Fruit fly (Drosophila melanogaster) whole organism, embryonic: ENCODE results near the gene CG4020.

Experiments
- Awh ChIP-seq: fragments of 200-800 bp; sonication (Bioruptor generic); IDR thresholded peaks from 2 replicates; pipeline ENCODE4, ENCODE4 v1.3.6; 2022; ENCODE audit warnings: missing biosample characterization, missing genetic modification characterization
- CG10321 ChIP-seq: fragments of 200-800 bp; sonication (Bioruptor generic); IDR thresholded peaks from 2 replicates; pipeline ENCODE4 v1.3.6; 2022; ENCODE audit warnings: missing biosample characterization, missing genetic modification characterization
- CG32772 ChIP-seq: fragments of 200-800 bp; sonication (Bioruptor generic); IDR thresholded peaks from 2 replicates; pipeline ENCODE4 v1.3.6; 2022; ENCODE audit warnings: missing biosample characterization, missing genetic modification characterization
- Ets97D ChIP-seq: fragments of 200-800 bp; sonication (Bioruptor generic); optimal IDR thresholded peaks from 3 replicates; lab custom pipeline; 2016; ENCODE audit warnings: missing biosample characterization, missing genetic modification characterization
- Scr ChIP-seq: fragments of 200-800 bp; sonication (Bioruptor generic); IDR thresholded peaks from 2 replicates; pipeline ENCODE4 v1.3.6; 2022; ENCODE audit warnings: missing biosample characterization, missing genetic modification characterization; ENCODE audit not compliant: partially characterized antibody
- Six4 ChIP-seq: fragments of 200-800 bp; sonication (Bioruptor generic); optimal IDR thresholded peaks from 2 replicates; lab custom pipeline; 2016; ENCODE audit warnings: missing biosample characterization, missing genetic modification characterization
- br ChIP-seq: fragments of >200 bp; optimal IDR thresholded peaks from 2 replicates; lab custom pipeline; 2017
- cwo ChIP-seq: fragments of 200-800 bp; sonication (Bioruptor generic); optimal IDR thresholded peaks from 3 replicates; lab custom pipeline; 2017; ENCODE audit warnings: missing biosample characterization, missing genetic modification characterization, mild to moderate bottlenecking, moderate library complexity, missing genetic modification reagents
- psq ChIP-seq: fragments of 200-800 bp; sonication (Bioruptor generic); optimal IDR thresholded peaks from 2 replicates; lab custom pipeline; 2017; ENCODE audit warnings: missing biosample characterization, missing genetic modification characterization

DNA sequence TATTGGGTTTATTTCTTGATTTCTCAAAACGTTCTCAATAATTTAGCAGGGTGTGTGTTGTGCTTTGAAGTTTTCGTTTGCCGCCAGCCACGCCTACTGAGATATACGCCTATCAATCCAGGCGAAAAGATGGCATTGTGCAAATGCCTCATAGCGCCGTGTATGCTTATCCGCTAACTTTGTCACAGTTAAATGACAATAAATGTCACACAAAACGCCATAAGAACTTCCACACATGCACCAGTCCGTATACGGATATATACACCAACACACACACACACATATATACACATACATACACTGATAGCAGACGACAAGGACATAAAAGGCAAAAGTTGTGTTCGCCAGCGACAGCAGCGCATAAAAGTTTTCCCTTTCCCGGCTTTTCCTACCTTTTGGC, 40.5 kb upstream of the CG4020 start, which contains the start of gene CG43137:
- TF ChIP-seq Six4 (GFP tag; lab: Kevin White, UChicago) (no peak), CG10321 (GFP tag; lab: Robert Waterston, UW) (no peak), CG32772 (GFP tag; lab: Robert Waterston, UW) (no peak), cwo (GFP tag; lab: Kevin White, UChicago) (no peak), Awh (GFP tag; lab: Robert Waterston, UW) (no peak), psq (GFP tag; lab: Kevin White, UChicago) (no peak), br (no peak), Ets97D (GFP tag; lab: Kevin White, UChicago) (no peak), Scr (GFP tag; lab: Robert Waterston, UW) (no peak)
